Worm (Caenorhabditis elegans): ENCODE measurements around the gene Y64G10A.7.

The Y64G10A.7 gene

DNA sequence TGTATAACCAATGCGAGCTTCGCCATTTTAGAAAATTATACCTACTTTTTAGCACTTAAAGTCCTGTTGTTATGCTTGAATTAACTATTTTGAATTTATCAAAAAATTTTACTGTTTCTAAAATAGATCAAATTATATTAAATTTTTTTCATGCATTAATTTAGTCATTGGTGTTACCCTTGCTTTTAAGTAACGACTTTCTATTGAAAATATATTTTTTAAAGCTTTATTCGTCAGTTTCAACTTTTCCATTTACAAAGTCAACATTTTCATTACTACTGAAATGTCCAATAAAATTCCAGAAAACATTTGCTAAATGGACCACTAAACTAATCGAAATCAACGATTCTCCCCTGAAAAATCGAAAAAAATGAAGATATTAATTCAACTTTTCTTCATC is at the start of gene Y64G10A.7:
Gene Y64G10A.7, plus strand, starts transcription at position 301 of the 400 bp plus-strand sequence.
- no peak for TF ChIP-seq gei-8 (GFP tag; optimal IDR thresholded peaks at IDR 0.05)
- no peak for TF ChIP-seq nhr-28 (tag; optimal IDR thresholded peaks at IDR 0.05)
- no peak for TF ChIP-seq ceh-44 (GFP tag; IDR thresholded peaks at IDR 0.05)

DNA sequence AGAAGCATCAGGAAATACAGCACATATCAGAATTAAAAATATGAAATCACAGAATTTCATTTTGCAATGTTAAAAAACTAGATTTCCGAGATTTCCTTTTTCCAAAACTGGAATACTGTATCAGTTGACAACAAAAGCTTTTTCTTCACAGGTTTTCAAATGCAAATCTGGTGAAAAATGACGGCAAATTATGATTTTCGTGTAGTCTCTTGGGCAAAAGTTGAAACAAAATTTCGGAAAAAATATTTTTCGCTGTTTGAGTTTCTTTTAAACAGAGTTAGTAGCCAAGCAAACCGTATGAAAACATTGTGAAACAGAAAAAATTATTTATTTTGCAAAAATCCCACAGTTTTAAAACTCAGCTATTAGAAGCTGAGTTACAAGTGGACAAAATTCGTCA is 47.3 kb upstream of the Y64G10A.7 start, which contains the start of gene Y64G10A.2:
Gene Y64G10A.2, minus strand, starts transcription at position 101 of the 400 bp plus-strand sequence.
- TF ChIP-seq snpc-1.2 (GFP tag; IDR thresholded peaks at IDR 0.05) (peak; percentile 35; the same call in 1 of the 2 replicates), set-16 (GFP tag; IDR thresholded peaks at IDR 0.05) (no peak), F10B5.3 (tag; optimal IDR thresholded peaks at IDR 0.05) (no peak), spr-1 (tag; optimal IDR thresholded peaks at IDR 0.05) (no peak), ceh-82 (tag; optimal IDR thresholded peaks at IDR 0.05) (no peak), egl-43 (GFP tag; IDR thresholded peaks at IDR 0.05) (no peak)

DNA sequence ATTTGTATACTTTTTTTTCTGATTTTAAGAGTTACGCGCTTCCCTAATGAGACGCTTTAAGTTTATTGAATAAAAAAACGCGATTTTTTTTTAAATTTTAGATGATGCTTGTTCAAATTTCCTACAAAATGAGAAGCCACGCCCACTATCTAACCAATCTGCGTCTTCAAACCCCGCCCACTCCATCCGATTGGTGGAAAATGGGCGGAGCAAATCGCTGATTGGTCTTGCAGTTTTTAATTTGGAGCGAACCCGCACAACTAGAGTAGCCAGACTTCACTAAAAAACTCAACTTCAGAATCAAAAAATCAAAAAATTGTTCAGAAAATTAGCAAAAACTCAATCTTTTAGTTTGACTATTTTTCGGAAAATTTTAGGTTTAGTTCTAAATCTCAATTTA is 42.3 kb upstream of the Y64G10A.7 start:
- TF ChIP-seq spr-3 (GFP tag; optimal IDR thresholded peaks at IDR 0.05) (no peak), spr-1 (tag; optimal IDR thresholded peaks at IDR 0.05) (no peak), nhr-6 (tag; optimal IDR thresholded peaks at IDR 0.05) (no peak), nhr-111 (GFP tag; optimal IDR thresholded peaks at IDR 0.05) (no peak), unc-62 (GFP tag; optimal IDR thresholded peaks at IDR 0.05 in 1 of 2) (no peak), unc-62 (tag; optimal IDR thresholded peaks at IDR 0.05) (no peak), dmd-8 (GFP tag; IDR thresholded peaks at IDR 0.05) (no peak), F37D6.2 (tag; optimal IDR thresholded peaks at IDR 0.05) (no peak), F10B5.3 (tag; optimal IDR thresholded peaks at IDR 0.05) (no peak), Y105C5A.15 (GFP tag; IDR thresholded peaks at IDR 0.05) (no peak), Y5F2A.4 (GFP tag; optimal IDR thresholded peaks at IDR 0.05) (no peak), nhr-77 (tag; optimal IDR thresholded peaks at IDR 0.05) (no peak), aha-1 (tag) (no peak), lin-38 (GFP tag; IDR thresholded peaks at IDR 0.05) (no peak), skn-1 (tag; optimal IDR thresholded peaks at IDR 0.05) (no peak), F49E8.2 (tag; optimal IDR thresholded peaks at IDR 0.05; ENCODE audit: borderline replicate concordance) (no peak), unc-130 (GFP tag; optimal IDR thresholded peaks at IDR 0.05) (no peak), nhr-42 (GFP tag; IDR thresholded peaks at IDR 0.05) (no peak), nhr-48 (tag; optimal IDR thresholded peaks at IDR 0.05) (no peak), fkh-10 (GFP tag; optimal IDR thresholded peaks at IDR 0.05) (no peak)

DNA sequence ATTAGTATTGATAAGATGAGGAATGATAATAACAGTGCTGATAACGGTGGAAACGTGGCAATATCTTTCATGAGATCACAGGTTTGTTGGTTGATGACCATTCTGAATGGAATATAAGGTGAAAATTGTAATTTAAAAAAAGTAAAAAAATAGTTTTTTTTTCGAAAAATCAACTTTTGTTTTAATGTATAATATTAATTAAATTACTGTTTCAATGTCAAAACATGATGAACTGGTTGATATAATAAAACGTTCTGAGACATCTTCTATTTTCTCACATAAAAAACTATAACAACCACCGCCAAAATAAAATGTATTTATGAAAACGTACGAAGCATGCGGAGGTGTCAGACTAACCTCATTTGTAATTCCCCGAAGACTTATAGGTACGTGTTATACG is 41.6 kb upstream of the Y64G10A.7 start, which contains the start of gene srab-24:
Gene srab-24, minus strand, starts transcription at position 101 of the 400 bp plus-strand sequence.
- TF ChIP-seq ctbp-1 (GFP tag; IDR thresholded peaks at IDR 0.05) (no peak), saeg-2 (GFP tag; IDR thresholded peaks at IDR 0.05) (no peak), fkh-10 (GFP tag; optimal IDR thresholded peaks at IDR 0.05) (no peak), snpc-1.2 (GFP tag; IDR thresholded peaks at IDR 0.05) (no peak), nhr-111 (GFP tag; optimal IDR thresholded peaks at IDR 0.05) (no peak), nhr-10 (tag; optimal IDR thresholded peaks at IDR 0.05) (no peak)

DNA sequence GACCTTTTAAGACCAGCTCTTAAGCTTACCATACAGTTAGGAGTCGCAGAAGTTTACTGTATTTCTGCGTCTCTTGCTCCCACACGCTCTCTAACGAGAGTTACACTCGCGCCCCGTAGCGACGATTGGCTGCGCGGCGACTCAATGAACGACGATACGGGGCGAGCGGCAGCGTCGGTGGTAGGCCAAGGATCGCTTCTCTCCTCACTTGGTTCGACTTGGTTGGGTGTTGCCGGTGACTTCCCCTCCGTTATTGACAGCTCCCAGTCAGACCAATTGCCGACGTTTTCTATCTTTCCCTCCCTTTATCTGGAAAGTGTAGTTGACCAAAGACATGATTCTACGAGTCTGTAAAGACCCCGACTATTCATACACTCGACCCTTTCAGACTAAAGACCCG is 36.1 kb upstream of the Y64G10A.7 start:
- TF ChIP-seq F10B5.3 (tag; optimal IDR thresholded peaks at IDR 0.05) (no peak), lir-3 (tag; optimal IDR thresholded peaks at IDR 0.05) (no peak), T20F7.1 (GFP tag; optimal IDR thresholded peaks at IDR 0.05) (no peak), madf-9 (GFP tag; conservative IDR thresholded peaks at IDR 0.05) (no peak), lin-39 (tag; optimal IDR thresholded peaks at IDR 0.05) (no peak), pqm-1 (tag; optimal IDR thresholded peaks at IDR 0.05) (no peak), aha-1 (tag) (peak; percentile 60), zip-11 (GFP tag; IDR thresholded peaks at IDR 0.05) (no peak), skn-1 (tag; optimal IDR thresholded peaks at IDR 0.05) (no peak), ceh-32 (tag; optimal IDR thresholded peaks at IDR 0.05; ENCODE audit: poor library complexity) (no peak), snpc-1.2 (GFP tag; IDR thresholded peaks at IDR 0.05) (0 out of 2 replicates have a peak, but pooled peaks have one; percentile 20), set-16 (GFP tag; IDR thresholded peaks at IDR 0.05) (peak; percentile 55), unc-39 (tag; optimal IDR thresholded peaks at IDR 0.05) (no peak), nhr-6 (tag; optimal IDR thresholded peaks at IDR 0.05) (no peak), mxl-3 (GFP tag; optimal IDR thresholded peaks at IDR 0.05) (no peak), pha-4 (GFP tag; IDR thresholded peaks at IDR 0.05) (no peak), pha-4 (tag; optimal IDR thresholded peaks at IDR 0.05) (no peak), ceh-20 (GFP tag; IDR thresholded peaks at IDR 0.05) (no peak), ceh-44 (GFP tag; IDR thresholded peaks at IDR 0.05) (no peak)

All from whole organism, L4 larva.